Worm (Caenorhabditis elegans) whole organism, young adult: Measurements from ENCODE around the gene atf-7.

Experiments used
- B0336.3 ChIP-seq: fragments of 200-800 bp; sonication (Bioruptor generic); IDR thresholded peaks from 2 replicates; pipeline ENCODE4 v1.3.6; 2022; ENCODE audit warnings: missing genetic modification characterization, missing compliant biosample characterization
- C17E4.6 ChIP-seq: fragments of 200-800 bp; sonication (Bioruptor generic); IDR thresholded peaks from 2 replicates; pipeline ENCODE4 v1.3.6; 2022; ENCODE audit warnings: missing genetic modification reagents, missing genetic modification characterization, missing compliant biosample characterization
- akir-1 ChIP-seq: fragments of 200-800 bp; sonication (Bioruptor generic); optimal IDR thresholded peaks from 2 replicates; lab custom pipeline; 2018; ENCODE audit warnings: mild to moderate bottlenecking, missing genetic modification characterization, moderate library complexity, missing compliant biosample characterization
- athp-1 ChIP-seq: sonication (generic microtip); optimal IDR thresholded peaks from 2 replicates; lab custom pipeline; 2017; ENCODE audit warnings: mild to moderate bottlenecking, missing genetic modification characterization, missing compliant biosample characterization
- ceh-58 ChIP-seq: fragments of 200-800 bp; sonication (Bioruptor generic); IDR thresholded peaks from 2 replicates; pipeline ENCODE4 v1.3.6; 2022; ENCODE audit warnings: missing genetic modification characterization, missing compliant biosample characterization
- lin-54 ChIP-seq: fragments of 200-800 bp; sonication (Bioruptor generic); optimal IDR thresholded peaks from 2 replicates; lab custom pipeline; 2018; ENCODE audit warnings: mild to moderate bottlenecking, missing genetic modification characterization, missing compliant biosample characterization
- madf-8 ChIP-seq: fragments of 200-800 bp; sonication (Bioruptor generic); conservative IDR thresholded peaks from 2 replicates; pipeline ENCODE4 v1.3.6; 2022; ENCODE audit warnings: missing genetic modification reagents, missing genetic modification characterization, missing compliant biosample characterization
- nhr-90 ChIP-seq: sonication (generic microtip); optimal IDR thresholded peaks from 2 replicates; lab custom pipeline; 2016; ENCODE audit warnings: missing genotype, mild to moderate bottlenecking, missing genetic modification characterization, missing compliant biosample characterization
- ztf-26 ChIP-seq: sonication (generic microtip); optimal IDR thresholded peaks from 2 replicates; lab custom pipeline; 2017; ENCODE audit warnings: missing genetic modification characterization, missing compliant biosample characterization

DNA sequence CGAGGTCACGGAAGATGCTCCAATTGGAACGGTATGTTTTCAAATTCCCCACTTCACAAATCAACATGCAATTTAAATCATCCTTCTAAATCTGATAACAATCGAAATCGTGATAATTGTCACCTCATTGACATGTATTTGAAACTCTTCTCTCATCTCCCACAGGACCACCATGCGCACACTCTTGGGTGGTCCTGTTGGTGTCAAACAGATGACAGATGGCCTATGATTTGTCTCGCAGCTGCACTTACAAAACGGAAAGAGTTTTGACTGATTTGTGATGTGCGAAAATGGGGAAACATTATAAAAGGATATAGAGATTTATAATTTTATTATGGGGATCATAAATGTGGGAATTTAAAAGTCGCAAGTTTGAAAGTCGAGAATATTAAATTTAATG is 24.6 kb upstream of the atf-7 start:
- TF ChIP-seq athp-1 (tag; lab: Kevin White, UChicago) = no peak
- TF ChIP-seq akir-1 (GFP tag; lab: Kevin White, UChicago) = no peak
- no peak for TF ChIP-seq B0336.3
- no peak for TF ChIP-seq lin-54 (GFP tag; lab: Kevin White, UChicago)
- TF ChIP-seq madf-8 (GFP tag; lab: Robert Waterston, UW) = no peak
- no peak for TF ChIP-seq nhr-90 (tag; lab: Kevin White, UChicago)
- no peak for TF ChIP-seq C17E4.6 (GFP tag; lab: Robert Waterston, UW)
- no peak for TF ChIP-seq ceh-58 (GFP tag; lab: Robert Waterston, UW)
- TF ChIP-seq ztf-26 = no peak
